Fruit fly (Drosophila melanogaster): ENCODE measurements around the gene CG6761.

Gene CG6761

DNA sequence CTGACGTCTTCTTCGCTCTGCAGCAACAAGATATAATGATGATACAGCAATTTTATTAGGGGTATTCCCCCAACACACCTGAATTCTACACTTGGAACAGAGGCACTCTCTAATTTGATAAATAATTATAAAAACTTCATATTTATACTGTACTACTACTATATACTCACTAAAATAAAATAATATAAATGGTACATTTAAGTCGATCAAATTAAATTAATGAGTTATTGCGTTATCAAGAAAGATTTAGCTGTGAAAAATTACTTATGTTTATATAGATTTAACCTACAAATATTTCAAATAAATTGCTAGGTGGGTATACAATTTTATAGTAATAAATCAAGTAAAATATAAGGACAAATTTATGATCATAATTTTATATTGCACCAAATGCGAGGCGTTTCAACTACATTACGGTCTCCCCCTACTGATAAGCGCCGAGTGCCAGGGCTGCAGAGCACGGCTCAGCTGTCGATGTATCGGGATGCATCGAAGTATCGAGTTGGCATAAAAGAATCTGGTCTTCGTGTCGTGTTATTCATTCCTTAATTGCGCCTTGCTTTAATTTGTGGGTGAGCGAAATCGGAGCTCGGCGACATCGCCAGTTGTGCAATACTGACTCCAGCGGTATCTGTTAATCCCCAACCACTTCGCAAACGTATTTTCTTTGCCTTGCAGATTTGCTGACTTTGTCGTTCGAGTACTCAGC is 10.6 kb upstream of the CG6761 start, which contains the start of gene vsg (continued):
- TF ChIP-seq H15 (GFP tag; IDR thresholded peaks at IDR 0.05) (peak; percentile 59; the same call in 2 of the 3 replicates), CG8924 (tag; optimal IDR thresholded peaks at IDR 0.05) (peak; percentile 91), insv (GFP tag; optimal IDR thresholded peaks at IDR 0.05) (peak in 1 of 2 experiments; percentile 61), bab2 (GFP tag; optimal IDR thresholded peaks at IDR 0.05) (peak; percentile 35), Myb (GFP tag; optimal IDR thresholded peaks at IDR 0.05) (peak; percentile 33), Optix (GFP tag; IDR thresholded peaks at IDR 0.05) (peak; percentile 42; the same call in 1 of the 3 replicates), CG2875 (GFP tag; optimal IDR thresholded peaks at IDR 0.05) (peak; percentile 51), Spps (tag; optimal IDR thresholded peaks at IDR 0.05) (no peak), CG30403 (GFP tag; optimal IDR thresholded peaks at IDR 0.05) (peak; percentile 88), stwl (tag; optimal IDR thresholded peaks at IDR 0.05) (peak; percentile 14), gsb-n (tag; optimal IDR thresholded peaks at IDR 0.05) (peak; percentile 68), Usf (GFP tag; optimal IDR thresholded peaks at IDR 0.05) (peak; percentile 69), luna (GFP tag; optimal IDR thresholded peaks at IDR 0.05) (no peak), ham (GFP tag; IDR thresholded peaks at IDR 0.05) (no peak), CG13296 (GFP tag; optimal IDR thresholded peaks at IDR 0.05) (peak; percentile 79), emc (GFP tag; optimal IDR thresholded peaks at IDR 0.05) (peak; percentile 15), CG3838 (GFP tag; optimal IDR thresholded peaks at IDR 0.05) (no peak), CG13424 (tag; optimal IDR thresholded peaks at IDR 0.05) (peak; percentile 92), chn (GFP tag; optimal IDR thresholded peaks at IDR 0.05) (peak; percentile 49), Rfx (GFP tag; IDR thresholded peaks at IDR 0.05) (peak; percentile 70), Oli (tag; optimal IDR thresholded peaks at IDR 0.05) (peak; percentile 81), Scr (GFP tag; IDR thresholded peaks at IDR 0.05; ENCODE audit: partially characterized antibody) (peak; percentile 83), CG7786 (GFP tag; optimal IDR thresholded peaks at IDR 0.05) (peak; percentile 48), CG7556 (GFP tag; optimal IDR thresholded peaks at IDR 0.05) (peak; percentile 79), CG8281 (tag; optimal IDR thresholded peaks at IDR 0.05) (peak; percentile 55), pnt (GFP tag; optimal IDR thresholded peaks at IDR 0.05) (peak; percentile 28), D19B (GFP tag; optimal IDR thresholded peaks at IDR 0.05) (peak; percentile 73), CG11560 (tag; IDR thresholded peaks at IDR 0.05) (peak; percentile 70; the same call in 2 of the 3 replicates), Ptx1 (GFP tag; IDR thresholded peaks at IDR 0.05) (peak; percentile 79), Neu2 (GFP tag; optimal IDR thresholded peaks at IDR 0.05; ENCODE audit: borderline replicate concordance) (no peak), psq (GFP tag; optimal IDR thresholded peaks at IDR 0.05) (peak; percentile 37), HLH4C (GFP tag; IDR thresholded peaks at IDR 0.05; ENCODE audit: partially characterized antibody) (peak; percentile 80), zen (tag; optimal IDR thresholded peaks at IDR 0.05) (peak; percentile 58), CG8089 (GFP tag; optimal IDR thresholded peaks at IDR 0.05) (no peak), Hmx (GFP tag; optimal IDR thresholded peaks at IDR 0.05) (no peak), CG4730 (GFP tag; IDR thresholded peaks at IDR 0.05) (peak; percentile 57; the same call in 1 of the 2 replicates), eve (GFP tag; optimal IDR thresholded peaks at IDR 0.05) (no peak), NC2α (GFP tag; optimal IDR thresholded peaks at IDR 0.05) (no peak), CG10462 (GFP tag; optimal IDR thresholded peaks at IDR 0.05) (peak; percentile 63), lmd (GFP tag; IDR thresholded peaks at IDR 0.05) (peak; percentile 74), CG11696 (GFP tag; IDR thresholded peaks at IDR 0.05) (0 out of 2 replicates have a peak, but pooled peaks have one; percentile 22), CG9876 (GFP tag; optimal IDR thresholded peaks at IDR 0.05) (no peak), pita (GFP tag; optimal IDR thresholded peaks at IDR 0.05) (no peak), sqz (GFP tag; optimal IDR thresholded peaks at IDR 0.05) (no peak), Dref (GFP tag; IDR thresholded peaks at IDR 0.05) (peak; percentile 79), fd102C (GFP tag; optimal IDR thresholded peaks at IDR 0.05) (no peak), CG3407 (GFP tag; optimal IDR thresholded peaks at IDR 0.05) (peak; percentile 60), Dfd (GFP tag; optimal IDR thresholded peaks at IDR 0.05) (no peak), CG10959 (GFP tag; IDR thresholded peaks at IDR 0.05) (no peak), Rx (GFP tag; IDR thresholded peaks at IDR 0.05) (no peak)
